Fruit fly (Drosophila melanogaster): ENCODE data around the gene tadr.

tadr gene

DNA sequence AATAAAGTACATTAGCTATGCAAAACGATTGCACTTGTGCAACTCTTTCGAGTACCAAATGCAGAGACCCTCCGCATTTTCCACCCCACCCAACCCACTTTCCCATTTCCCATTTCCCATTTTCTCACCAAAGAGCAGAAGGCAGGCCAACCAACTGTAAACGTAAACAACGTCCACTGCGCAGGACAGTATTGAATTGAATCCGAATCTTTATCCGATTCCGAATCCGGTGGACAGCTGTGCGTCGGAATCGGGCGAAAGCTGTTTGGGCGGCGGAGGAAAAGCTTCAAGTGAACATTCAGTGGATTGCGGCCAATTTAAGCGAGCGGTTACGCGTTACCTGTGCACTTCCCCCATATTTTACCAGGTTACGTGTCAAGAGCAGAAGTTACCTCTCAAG lies at the start of gene tadr (continued):
- TF ChIP-seq bbx (GFP tag; IDR thresholded peaks at IDR 0.05; ENCODE audit: partially characterized antibody), result no peak
- TF ChIP-seq Bgb (GFP tag; IDR thresholded peaks at IDR 0.05; ENCODE audit: partially characterized antibody), result 0 out of 2 replicates have a peak, but pooled peaks have one; percentile 30
- no peak for TF ChIP-seq dmrt99B (tag; optimal IDR thresholded peaks at IDR 0.05)
- TF ChIP-seq chinmo (GFP tag; IDR thresholded peaks at IDR 0.05; ENCODE audit: partially characterized antibody), result 0 out of 4 replicates have a peak, but pooled peaks have one; percentile 20
- TF ChIP-seq CG17912 (GFP tag; optimal IDR thresholded peaks at IDR 0.05), result no peak
- no peak for TF ChIP-seq br (optimal IDR thresholded peaks at IDR 0.05)
- no peak for TF ChIP-seq bcd (GFP tag; optimal IDR thresholded peaks at IDR 0.05)
- TF ChIP-seq Gug (GFP tag; IDR thresholded peaks at IDR 0.05), result no peak

DNA sequence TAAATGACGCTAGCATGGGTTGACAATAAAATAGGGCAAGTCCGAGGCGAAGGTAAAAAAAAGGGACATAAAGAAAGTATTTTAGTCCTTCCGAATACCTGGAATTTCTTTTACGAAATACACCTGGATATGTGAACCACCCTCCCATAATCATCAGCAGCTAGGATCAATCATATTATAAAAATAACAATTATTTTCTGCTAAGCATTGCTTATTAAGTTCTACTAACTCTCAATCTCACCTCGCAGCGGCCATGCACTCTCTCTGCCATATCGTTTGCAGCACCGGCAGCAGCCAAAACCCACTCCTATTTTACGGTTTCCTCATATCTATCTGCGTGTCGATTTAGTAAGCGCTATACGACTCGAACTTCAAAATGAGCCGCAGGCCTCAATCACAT lies 48.6 kb upstream of the tadr start:
- TF ChIP-seq CG10274 (GFP tag; optimal IDR thresholded peaks at IDR 0.05), result no peak
- TF ChIP-seq Xrp1 (GFP tag; IDR thresholded peaks at IDR 0.05), result 0 out of 2 replicates have a peak, but pooled peaks have one; percentile 12
- peak; percentile 2 for TF ChIP-seq Blimp-1 (GFP tag; optimal IDR thresholded peaks at IDR 0.05)
- TF ChIP-seq Hr3 (GFP tag; optimal IDR thresholded peaks at IDR 0.05), result no peak
- peak; percentile 87 for TF ChIP-seq CG18476 (GFP tag; optimal IDR thresholded peaks at IDR 0.05)
- peak; percentile 10 for TF ChIP-seq CG10979 (tag; optimal IDR thresholded peaks at IDR 0.05)
- peak; percentile 98 for TF ChIP-seq hkb (optimal IDR thresholded peaks at IDR 0.05)
- TF ChIP-seq hkb (GFP tag; IDR thresholded peaks at IDR 0.05), result no peak
- 0 out of 2 replicates have a peak, but pooled peaks have one; percentile 10 for TF ChIP-seq CG31441 (GFP tag; IDR thresholded peaks at IDR 0.05)
- TF ChIP-seq CG11504 (tag; optimal IDR thresholded peaks at IDR 0.05), result peak; percentile 34
- no peak for TF ChIP-seq her (GFP tag; optimal IDR thresholded peaks at IDR 0.05)
- TF ChIP-seq sens (GFP tag), result peak; percentile 58
- TF ChIP-seq row (GFP tag; IDR thresholded peaks at IDR 0.05), result peak; percentile 26; the same call in 1 of the 3 replicates
- peak; percentile 21 for TF ChIP-seq phol (tag; optimal IDR thresholded peaks at IDR 0.05)
- no peak for TF ChIP-seq Jarid2 (GFP tag; optimal IDR thresholded peaks at IDR 0.05)
- TF ChIP-seq dmrt99B (tag; optimal IDR thresholded peaks at IDR 0.05), result peak; percentile 3

DNA sequence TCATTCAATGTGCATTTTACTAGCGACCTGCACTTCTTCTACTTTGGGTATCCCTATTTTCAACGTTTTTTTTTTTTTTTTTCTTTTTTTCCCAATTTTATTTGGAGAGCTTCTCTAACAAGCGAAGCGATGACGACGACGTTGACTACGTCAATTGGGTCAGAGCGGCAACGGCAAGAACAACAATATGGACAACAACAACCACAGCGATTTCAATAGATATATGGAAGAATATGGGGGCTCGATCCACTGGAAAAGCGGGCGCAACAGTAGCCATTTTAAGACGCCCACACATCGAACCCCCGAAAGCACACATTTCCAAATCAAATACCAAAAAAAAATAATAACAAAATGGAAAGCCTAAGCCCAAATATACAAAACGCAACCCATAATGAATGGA lies 46.1 kb upstream of the tadr start:
- TF ChIP-seq CG4360 (GFP tag; IDR thresholded peaks at IDR 0.05) (peak; percentile 55; the same call in 1 of the 2 replicates), CG2120 (GFP tag; optimal IDR thresholded peaks at IDR 0.05) (no peak), Aef1 (GFP tag; IDR thresholded peaks at IDR 0.05) (no peak), Trl (optimal IDR thresholded peaks at IDR 0.05) (no peak), Trl (GFP tag; optimal IDR thresholded peaks at IDR 0.05) (no peak), wdn (GFP tag; IDR thresholded peaks at IDR 0.05) (0 out of 2 replicates have a peak, but pooled peaks have one; percentile 11), CG8388 (GFP tag; optimal IDR thresholded peaks at IDR 0.05) (no peak), prd (optimal IDR thresholded peaks at IDR 0.05) (no peak), prd (GFP tag; IDR thresholded peaks at IDR 0.05) (no peak), gcm (GFP tag; optimal IDR thresholded peaks at IDR 0.05) (peak; percentile 73), hb (GFP tag; IDR thresholded peaks at IDR 0.05; ENCODE audit: partially characterized antibody) (0 out of 3 replicates have a peak, but pooled peaks have one; percentile 26), CG2202 (tag; optimal IDR thresholded peaks at IDR 0.05) (no peak), dati (GFP tag; IDR thresholded peaks at IDR 0.05) (no peak)

DNA sequence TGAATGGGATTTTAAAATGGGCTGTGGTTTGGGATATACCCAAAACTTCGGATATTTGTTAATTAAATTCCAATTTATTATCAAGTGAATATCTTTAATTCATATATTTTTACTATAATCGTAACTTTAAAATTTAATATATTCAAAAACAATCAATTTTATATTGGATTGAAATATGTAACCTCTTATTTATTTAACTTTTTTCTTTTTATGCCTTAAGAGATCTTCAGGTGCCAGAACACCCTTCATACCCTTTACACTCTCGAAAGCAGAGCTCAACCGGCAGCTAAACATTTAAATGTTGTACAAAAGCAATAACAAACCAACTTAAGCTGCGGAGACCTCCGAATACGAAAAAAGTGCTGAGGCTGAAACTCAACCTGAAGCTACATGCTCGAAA lies 45.5 kb upstream of the tadr start:
- peak; percentile 45 for TF ChIP-seq dmrt99B (tag; optimal IDR thresholded peaks at IDR 0.05)
- no peak for TF ChIP-seq cas (GFP tag; IDR thresholded peaks at IDR 0.05)
- no peak for TF ChIP-seq CG31365 (tag; optimal IDR thresholded peaks at IDR 0.05)
- TF ChIP-seq row (GFP tag; IDR thresholded peaks at IDR 0.05), result no peak
- no peak for TF ChIP-seq CG10147 (GFP tag; optimal IDR thresholded peaks at IDR 0.05)
- TF ChIP-seq Poxn (GFP tag; IDR thresholded peaks at IDR 0.05), result no peak
- TF ChIP-seq nmo (GFP tag; optimal IDR thresholded peaks at IDR 0.05), result peak; percentile 3
- TF ChIP-seq CG18262 (tag; optimal IDR thresholded peaks at IDR 0.05), result peak; percentile 19
- TF ChIP-seq bbx (GFP tag; IDR thresholded peaks at IDR 0.05; ENCODE audit: partially characterized antibody), result no peak
- TF ChIP-seq tio (GFP tag; optimal IDR thresholded peaks at IDR 0.05), result no peak
- no peak for TF ChIP-seq CG5953 (GFP tag; IDR thresholded peaks at IDR 0.05)
- peak in 1 of 2 experiments; percentile 5 for TF ChIP-seq Hr51 (GFP tag; optimal IDR thresholded peaks at IDR 0.05)
- TF ChIP-seq Max (GFP tag; optimal IDR thresholded peaks at IDR 0.05), result no peak
- TF ChIP-seq caup (GFP tag; optimal IDR thresholded peaks at IDR 0.05; ENCODE audit: severe bottlenecking), result no peak
- TF ChIP-seq D19B (GFP tag; optimal IDR thresholded peaks at IDR 0.05), result peak; percentile 32

Measured in whole organism, embryonic.